Worm (Caenorhabditis elegans): ENCODE data around the gene cutl-12.

The cutl-12 gene

DNA sequence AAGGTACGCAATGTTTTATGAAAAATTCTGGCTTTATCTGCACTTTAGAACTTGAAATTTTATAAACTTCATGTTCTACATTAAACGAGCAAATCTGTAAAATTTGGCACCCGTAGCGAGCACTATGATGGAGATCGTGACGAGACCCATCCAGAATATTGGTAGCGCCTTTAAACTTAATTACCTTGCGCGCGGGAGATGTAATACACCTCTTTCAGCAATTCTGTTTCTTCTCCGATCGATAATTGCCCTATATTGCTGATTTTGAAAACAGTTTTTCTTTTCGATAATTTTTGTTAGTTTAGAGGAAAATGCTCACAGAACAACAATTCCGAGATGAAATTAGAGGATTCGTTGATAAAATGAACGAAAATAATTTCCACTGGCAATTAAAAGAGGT is 24.5 kb upstream of the cutl-12 start, which contains the start of gene atg-10 (continued):
- TF ChIP-seq ceh-100 (GFP tag; IDR thresholded peaks at IDR 0.05), result no peak

DNA sequence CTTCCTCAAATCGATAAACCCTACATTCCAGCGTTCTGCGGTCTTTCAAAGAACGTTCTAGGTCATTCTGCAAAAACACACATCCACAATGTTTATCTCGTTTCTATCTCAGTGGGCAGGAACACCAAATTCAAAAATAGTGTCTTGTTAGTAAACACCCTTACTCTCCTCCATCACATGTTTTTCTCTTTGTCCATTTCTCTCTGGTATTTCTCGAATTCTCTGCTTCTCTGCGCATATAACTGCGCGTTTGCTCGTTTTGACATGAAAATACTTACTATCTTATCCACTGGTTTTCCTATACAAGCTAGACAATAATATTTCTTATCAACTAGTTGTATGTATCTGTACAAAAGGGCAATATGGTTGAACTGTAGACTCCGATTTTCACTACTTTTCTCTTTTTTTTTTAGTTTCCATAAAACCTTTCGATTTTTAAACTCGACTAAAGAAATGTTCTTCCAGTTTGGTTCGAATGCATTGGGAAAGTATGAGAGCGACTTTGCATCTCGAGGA is 16.4 kb upstream of the cutl-12 start, which contains the start of gene pyr-1:
TSS of gene pyr-1 (plus strand) at position 466 of the 516 bp plus-strand sequence.
- TF ChIP-seq nfya-2 (GFP tag; IDR thresholded peaks at IDR 0.05), result no peak
- no peak for TF ChIP-seq snpc-1.3 (tag; optimal IDR thresholded peaks at IDR 0.05; ENCODE audit: insufficient read depth)
- TF ChIP-seq hmg-20 (GFP tag; IDR thresholded peaks at IDR 0.05), result no peak
- TF ChIP-seq hmg-1.2 (GFP tag; IDR thresholded peaks at IDR 0.05), result peak; percentile 62; the same call in 1 of the 2 replicates
- no peak for TF ChIP-seq akir-1 (GFP tag; optimal IDR thresholded peaks at IDR 0.05)

DNA sequence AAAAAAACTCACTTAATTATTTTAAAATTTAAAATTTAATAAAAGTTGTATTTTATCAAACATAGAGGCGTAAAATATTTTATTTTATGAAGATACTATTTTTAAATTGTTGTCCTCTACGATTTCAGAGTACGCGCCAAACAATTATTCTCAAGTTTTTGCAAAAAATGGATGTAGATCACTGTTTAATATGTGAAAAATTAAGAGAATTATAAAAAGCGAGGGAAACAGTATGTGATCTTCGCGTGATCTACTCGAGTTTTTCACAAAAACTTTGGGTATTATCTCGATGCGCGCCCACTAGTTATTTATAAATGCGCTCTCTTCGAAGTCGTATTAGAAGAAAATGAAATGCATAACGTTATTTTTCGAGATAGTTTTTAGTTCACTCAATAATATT is 14.6 kb upstream of the cutl-12 start:
- TF ChIP-seq nhr-179 (tag; optimal IDR thresholded peaks at IDR 0.05) (no peak), efl-1 (GFP tag; optimal IDR thresholded peaks at IDR 0.05) (peak; percentile 67), D2030.7 (GFP tag; IDR thresholded peaks at IDR 0.05) (no peak), attf-6 (GFP tag; IDR thresholded peaks at IDR 0.05) (no peak), aptf-2 (GFP tag; conservative IDR thresholded peaks at IDR 0.05) (no peak), madf-6 (GFP tag; IDR thresholded peaks at IDR 0.05) (peak; percentile 71), tlf-1 (GFP tag; optimal IDR thresholded peaks at IDR 0.05) (no peak), hlh-12 (tag; optimal IDR thresholded peaks at IDR 0.05) (no peak), madf-8 (GFP tag; conservative IDR thresholded peaks at IDR 0.05) (peak; percentile 57), B0035.1 (tag; optimal IDR thresholded peaks at IDR 0.05) (no peak), hmg-1.2 (GFP tag; IDR thresholded peaks at IDR 0.05) (peak; percentile 20; the same call in 1 of the 2 replicates), cebp-1 (GFP tag; IDR thresholded peaks at IDR 0.05) (no peak), cebp-1 (tag; optimal IDR thresholded peaks at IDR 0.05) (no peak), lsl-1 (GFP tag; optimal IDR thresholded peaks at IDR 0.05) (peak; percentile 2), him-1 (tag; optimal IDR thresholded peaks at IDR 0.05) (no peak), rpc-1 (optimal IDR thresholded peaks at IDR 0.05) (no peak), rpc-1 (tag; optimal IDR thresholded peaks at IDR 0.05) (no peak)

DNA sequence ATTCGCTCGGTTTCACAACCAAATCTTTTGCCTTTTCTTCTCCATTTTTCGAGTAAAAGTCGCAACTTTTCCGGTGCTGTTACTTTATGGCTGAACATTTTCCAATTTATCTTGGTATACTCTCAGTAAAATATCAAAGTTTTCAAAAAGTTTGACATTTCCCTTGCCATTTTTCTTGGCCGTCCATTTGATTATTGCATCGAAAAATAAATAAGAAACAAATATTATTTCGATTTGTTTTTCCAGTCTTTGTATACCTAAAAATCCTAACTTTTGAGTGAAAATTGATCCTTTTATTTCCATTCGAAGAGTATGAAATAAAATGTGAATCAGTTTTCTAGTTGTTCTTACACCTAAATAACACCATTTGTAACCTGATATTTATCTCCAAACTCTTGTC is 12.2 kb upstream of the cutl-12 start:
- TF ChIP-seq zfh-2 (GFP tag; conservative IDR thresholded peaks at IDR 0.05), result no peak
- TF ChIP-seq ztf-22 (GFP tag; optimal IDR thresholded peaks at IDR 0.05), result no peak
- TF ChIP-seq F57C9.4 (tag; optimal IDR thresholded peaks at IDR 0.05), result no peak
- TF ChIP-seq rec-8 (tag; optimal IDR thresholded peaks at IDR 0.05), result no peak

DNA sequence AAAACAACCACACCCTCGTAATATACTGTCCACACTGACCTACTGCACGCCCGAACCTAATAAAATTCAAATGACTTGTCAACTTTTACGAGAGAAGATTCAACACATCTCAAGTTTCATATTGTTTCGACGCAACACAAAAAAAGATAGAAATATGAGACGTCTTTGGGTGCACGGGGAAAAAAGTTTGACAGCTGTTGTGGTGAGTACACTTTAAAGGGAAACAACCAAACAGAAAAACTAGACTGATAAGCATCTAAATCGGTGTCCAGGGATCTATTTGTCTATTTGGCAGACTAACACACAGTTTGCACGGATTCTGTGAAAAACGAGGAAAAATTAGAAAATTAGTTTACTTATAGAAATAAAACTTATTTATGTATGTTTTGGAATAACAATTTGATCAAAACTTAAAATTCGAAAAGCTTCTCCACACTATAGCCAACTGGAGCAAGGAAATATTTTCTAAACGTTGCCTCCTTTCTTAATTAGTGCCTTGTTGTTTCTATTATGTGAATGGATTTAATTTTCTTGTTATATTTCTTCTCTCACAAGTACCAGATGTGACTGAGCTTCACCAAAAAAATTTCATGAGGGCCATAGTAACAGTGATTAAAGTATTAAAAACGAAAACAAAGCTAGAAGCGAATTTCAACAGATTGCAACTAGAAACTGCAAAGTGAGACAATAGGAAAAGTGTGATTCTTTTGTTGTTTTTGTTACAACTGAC is 9.5 kb upstream of the cutl-12 start:
- no peak for TF ChIP-seq snpc-4 (GFP tag; optimal IDR thresholded peaks at IDR 0.05)
- TF ChIP-seq snpc-4 (tag; optimal IDR thresholded peaks at IDR 0.05), result no peak
- TF ChIP-seq aptf-2 (GFP tag; conservative IDR thresholded peaks at IDR 0.05), result no peak
- TF ChIP-seq Y53G8AR.9 (GFP tag; conservative IDR thresholded peaks at IDR 0.05), result no peak
- no peak for TF ChIP-seq lsl-1 (GFP tag; optimal IDR thresholded peaks at IDR 0.05)
- no peak for TF ChIP-seq ztf-22 (GFP tag; optimal IDR thresholded peaks at IDR 0.05)
- TF ChIP-seq somi-1 (GFP tag; optimal IDR thresholded peaks at IDR 0.05), result no peak
- TF ChIP-seq tbp1 (GFP tag; optimal IDR thresholded peaks at IDR 0.05), result no peak
- TF ChIP-seq zim-3 (tag; optimal IDR thresholded peaks at IDR 0.05), result no peak
- no peak for TF ChIP-seq hlh-12 (tag; optimal IDR thresholded peaks at IDR 0.05)
- TF ChIP-seq ZK185.1 (tag; optimal IDR thresholded peaks at IDR 0.05; ENCODE audit: poor library complexity, severe bottlenecking), result no peak

All from whole organism, young adult.